Worm (Caenorhabditis elegans): ENCODE data around the gene srab-22.

DNA sequence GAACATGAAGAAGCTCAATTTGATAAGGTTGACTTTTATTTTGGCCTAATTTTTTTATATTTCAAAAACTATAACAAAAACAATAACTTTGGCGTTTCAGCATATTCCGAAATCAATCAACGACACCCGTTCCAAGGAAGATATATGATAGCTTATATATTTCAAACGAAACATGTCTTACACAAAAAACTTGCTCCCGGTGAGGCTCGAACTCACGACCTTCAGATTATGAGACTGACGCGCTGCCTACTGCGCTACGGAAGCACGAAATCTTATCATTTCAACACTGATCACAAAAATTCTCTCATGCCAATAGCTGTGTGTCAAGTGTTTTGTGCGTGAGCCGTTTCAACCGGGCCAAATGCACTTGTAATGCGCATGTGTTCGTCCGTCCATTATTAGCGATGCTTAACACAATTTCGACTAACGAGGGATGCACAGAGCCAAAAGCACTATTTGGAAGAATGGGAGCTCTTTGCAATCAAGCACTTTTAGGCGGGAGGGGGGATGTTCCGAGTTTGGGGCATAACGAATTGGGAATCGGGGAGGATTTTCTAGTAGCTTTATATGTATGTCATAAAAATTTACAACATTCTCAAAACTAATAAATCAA is 29.1 kb downstream of the srab-22 start:
- no peak for TF ChIP-seq dao-5 (tag; optimal IDR thresholded peaks at IDR 0.05)
- TF ChIP-seq W03F9.2 (tag; optimal IDR thresholded peaks at IDR 0.05), result no peak
- no peak for TF ChIP-seq him-1 (tag; optimal IDR thresholded peaks at IDR 0.05)

All from whole organism, L4/young adult.